Worm (Caenorhabditis elegans) whole organism, L1 larva: ENCODE measurements around the gene dhs-23.
"Not testable (repeated sequence)": the region's sequence is repeated elsewhere in the genome, so short reads cannot be mapped to it uniquely, and the experiment has no call there.

ENCODE experiments used
- C04F5.9 ChIP-seq: sonication (generic microtip); optimal IDR thresholded peaks from 2 replicates; lab custom pipeline; 2016; ENCODE audit warnings: missing genetic modification characterization, missing compliant biosample characterization
- C34B4.2 ChIP-seq: sonication (generic microtip); optimal IDR thresholded peaks from 2 replicates; lab custom pipeline; 2017; ENCODE audit warnings: mild to moderate bottlenecking, missing genetic modification characterization, missing compliant biosample characterization
- F16B12.6 ChIP-seq: fragments of 150-350 bp; optimal IDR thresholded peaks from 2 replicates; lab custom pipeline; 2014; ENCODE audit warnings: missing biosample characterization, missing genetic modification characterization
- aha-1 ChIP-seq: fragments of 150-350 bp; optimal IDR thresholded peaks from 2 replicates; lab custom pipeline; 2014; ENCODE audit warnings: missing biosample characterization, missing genetic modification characterization
- ama-1 ChIP-seq: fragments of 150-350 bp; optimal IDR thresholded peaks from 2 replicates; lab custom pipeline; 2014
- blmp-1 ChIP-seq: fragments of 150-350 bp; optimal IDR thresholded peaks from 2 replicates; lab custom pipeline; 2014; ENCODE audit warnings: missing biosample characterization, missing genetic modification characterization
- ceh-63 ChIP-seq: fragments of 200-800 bp; sonication (Bioruptor generic); optimal IDR thresholded peaks from 2 replicates; lab custom pipeline; 2018; ENCODE audit warnings: mild to moderate bottlenecking, missing genetic modification characterization, missing compliant biosample characterization
- ceh-82 ChIP-seq, 3 experiments: fragments of 150-350 bp in 1 of 3; sonication (generic microtip) in 2 of 3; optimal IDR thresholded peaks; 2 replicates each; lab custom pipeline; 2014 to 2017; ENCODE audit warnings: missing biosample characterization in 3 of 3, missing genetic modification characterization in 3 of 3
- ces-1 ChIP-seq: fragments of 150-350 bp; optimal IDR thresholded peaks from 2 replicates; lab custom pipeline; 2014; ENCODE audit warnings: missing biosample characterization, missing genetic modification reagents, missing genetic modification characterization
- dsc-1 ChIP-seq: sonication (generic microtip); optimal IDR thresholded peaks from 2 replicates; lab custom pipeline; 2016; ENCODE audit warnings: mild to moderate bottlenecking, missing genetic modification characterization, missing compliant biosample characterization
- efl-1 ChIP-seq, 4 experiments: fragments of 150-350 bp; optimal IDR thresholded peaks in 3 of 4; peaks in 1 of 4; 1 replicate in 1 of 4; 2 replicates in 3 of 4; lab custom pipeline; 2014; ENCODE audit warnings: missing biosample characterization in 2 of 4, missing genetic modification characterization in 2 of 4, missing genetic modification reagents in 2 of 4
- egl-27 ChIP-seq, 2 experiments: fragments of 150-350 bp in 1 of 2; sonication (generic microtip); optimal IDR thresholded peaks; 3 replicates each; lab custom pipeline; 2017 to 2018; ENCODE audit warnings: missing biosample characterization in 2 of 2, missing genetic modification characterization in 2 of 2, missing genetic modification reagents in 2 of 2
- elt-2 ChIP-seq: sonication (generic microtip); optimal IDR thresholded peaks from 2 replicates; lab custom pipeline; 2016; ENCODE audit warnings: missing genetic modification characterization, mild to moderate bottlenecking, inconsistent platforms, missing compliant biosample characterization, missing genetic modification reagents
- fkh-10 ChIP-seq: sonication (generic microtip); optimal IDR thresholded peaks from 2 replicates; lab custom pipeline; 2017; ENCODE audit warnings: missing biosample characterization, missing genetic modification reagents, missing genetic modification characterization
- fkh-4 ChIP-seq: sonication (generic microtip); optimal IDR thresholded peaks from 2 replicates; lab custom pipeline; 2016; ENCODE audit warnings: missing compliant biosample characterization, missing genetic modification characterization, borderline replicate concordance
- isw-1 ChIP-seq: fragments of 200-800 bp; sonication (Bioruptor generic); IDR thresholded peaks from 2 replicates; pipeline ENCODE4 v1.3.6; 2022; ENCODE audit warnings: missing genetic modification characterization, missing compliant biosample characterization
- lin-35 ChIP-seq, 2 experiments: fragments of 150-350 bp; optimal IDR thresholded peaks; 2 replicates each; lab custom pipeline; 2014; ENCODE audit warnings: missing biosample characterization in 2 of 2, missing genetic modification characterization in 2 of 2, missing genetic modification reagents in 2 of 2
- lin-39 ChIP-seq: fragments of 150-350 bp; optimal IDR thresholded peaks from 2 replicates; lab custom pipeline; 2014; ENCODE audit warnings: missing biosample characterization, missing genetic modification reagents, missing genetic modification characterization
- mab-9 ChIP-seq: fragments of 200-800 bp; sonication (Bioruptor generic); IDR thresholded peaks from 2 replicates; pipeline ENCODE4 v1.3.6; 2022; ENCODE audit warnings: missing genetic modification reagents, missing genetic modification characterization, missing compliant biosample characterization
- mep-1 ChIP-seq: fragments of 150-350 bp; optimal IDR thresholded peaks from 2 replicates; lab custom pipeline; 2014; ENCODE audit warnings: missing biosample characterization, missing genetic modification characterization
- nhr-11 ChIP-seq: fragments of 150-350 bp; optimal IDR thresholded peaks from 2 replicates; lab custom pipeline; 2014; ENCODE audit warnings: missing biosample characterization, missing genetic modification characterization
- nhr-20 ChIP-seq: sonication (generic microtip); optimal IDR thresholded peaks from 2 replicates; lab custom pipeline; 2016; ENCODE audit warnings: mild to moderate bottlenecking, missing genetic modification characterization, missing compliant biosample characterization
- nhr-237 ChIP-seq: fragments of 150-350 bp; optimal IDR thresholded peaks from 2 replicates; lab custom pipeline; 2014; ENCODE audit warnings: missing biosample characterization, missing genetic modification characterization
- nhr-28 ChIP-seq: fragments of 150-350 bp; optimal IDR thresholded peaks from 2 replicates; lab custom pipeline; 2014; ENCODE audit warnings: missing biosample characterization, missing genetic modification characterization
- nhr-71 ChIP-seq: sonication (generic microtip); optimal IDR thresholded peaks from 2 replicates; lab custom pipeline; 2016; ENCODE audit warnings: mild to moderate bottlenecking, missing genetic modification characterization, moderate library complexity, missing compliant biosample characterization
- nhr-77 ChIP-seq: fragments of 150-350 bp; optimal IDR thresholded peaks from 2 replicates; lab custom pipeline; 2014; ENCODE audit warnings: missing biosample characterization, missing genetic modification characterization
- nhr-85 ChIP-seq: sonication (generic microtip); peaks from one replicate; lab custom pipeline; 2016; ENCODE audit warnings: missing genetic modification characterization, inconsistent platforms, missing compliant biosample characterization
- pag-3 ChIP-seq: sonication (generic microtip); optimal IDR thresholded peaks from 2 replicates; lab custom pipeline; 2017; ENCODE audit warnings: missing genetic modification characterization, mild to moderate bottlenecking, missing compliant biosample characterization, antibody characterized with exemption, borderline replicate concordance; ENCODE audit not compliant: insufficient read depth
- pax-3 ChIP-seq: fragments of 200-800 bp; sonication (Bioruptor generic); optimal IDR thresholded peaks from 2 replicates; lab custom pipeline; 2018; ENCODE audit warnings: mild to moderate bottlenecking, missing genetic modification characterization, moderate library complexity, missing compliant biosample characterization
- pqm-1 ChIP-seq: sonication (generic microtip); optimal IDR thresholded peaks from 3 replicates; lab custom pipeline; 2017; ENCODE audit warnings: missing biosample characterization, missing genetic modification characterization
- snpc-4 ChIP-seq: fragments of 150-350 bp; optimal IDR thresholded peaks from 2 replicates; lab custom pipeline; 2014; ENCODE audit warnings: missing biosample characterization, missing genetic modification characterization
- snu-23 ChIP-seq: sonication (generic microtip); optimal IDR thresholded peaks from 2 replicates; lab custom pipeline; 2016; ENCODE audit warnings: missing genetic modification characterization, missing compliant biosample characterization
- sptf-1 ChIP-seq: fragments of 150-350 bp; optimal IDR thresholded peaks from 2 replicates; lab custom pipeline; 2014; ENCODE audit warnings: missing biosample characterization, missing genetic modification characterization
- sup-37 ChIP-seq: fragments of 200-800 bp; sonication (Bioruptor generic); optimal IDR thresholded peaks from 2 replicates; lab custom pipeline; 2018; ENCODE audit warnings: mild to moderate bottlenecking, missing genetic modification characterization, missing compliant biosample characterization
- swsn-7 ChIP-seq: sonication (generic microtip); optimal IDR thresholded peaks from 2 replicates; lab custom pipeline; 2016; ENCODE audit warnings: missing genetic modification characterization, missing compliant biosample characterization
- unc-30 ChIP-seq: sonication (generic microtip); optimal IDR thresholded peaks from 2 replicates; lab custom pipeline; 2017; ENCODE audit warnings: missing biosample characterization, missing genetic modification characterization
- unc-98 ChIP-seq: fragments of 200-800 bp; sonication (Bioruptor generic); IDR thresholded peaks from 2 replicates; pipeline ENCODE4 v1.3.6; 2022; ENCODE audit warnings: missing genetic modification characterization, missing compliant biosample characterization
- vab-15 ChIP-seq: sonication (generic microtip); optimal IDR thresholded peaks from 2 replicates; lab custom pipeline; 2017; ENCODE audit warnings: missing genotype, mild to moderate bottlenecking, missing genetic modification characterization, missing compliant biosample characterization
- zag-1 ChIP-seq: fragments of 150-350 bp; optimal IDR thresholded peaks from 2 replicates; lab custom pipeline; 2014; ENCODE audit warnings: missing biosample characterization, missing genetic modification characterization
- zip-4 ChIP-seq: fragments of 200-800 bp; sonication (Bioruptor generic); optimal IDR thresholded peaks from 2 replicates; lab custom pipeline; 2018; ENCODE audit warnings: mild to moderate bottlenecking, missing genetic modification characterization, moderate library complexity, missing compliant biosample characterization

dhs-23 gene

DNA sequence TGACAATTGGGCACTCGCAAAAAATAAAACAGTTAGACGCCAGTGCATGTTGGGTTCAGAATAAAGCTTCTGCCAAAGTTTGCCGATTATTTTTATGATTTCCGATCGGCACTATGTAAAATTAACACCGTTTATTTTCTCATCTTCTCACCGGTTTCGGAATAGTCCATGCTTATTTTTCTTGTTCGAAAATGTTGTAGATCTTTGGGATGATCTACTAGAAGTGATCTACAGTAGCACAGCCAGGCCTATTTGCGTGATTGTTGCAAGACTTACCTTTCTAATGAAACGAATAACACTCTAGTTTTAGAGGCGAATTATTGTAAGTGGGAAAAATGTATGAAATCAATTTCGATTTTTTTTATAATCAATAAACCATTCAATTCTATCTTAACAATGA is 30.4 kb upstream of the dhs-23 start, which contains the start of gene clec-231:
Gene clec-231, minus strand, starts transcription at position 101 of the 400 bp plus-strand sequence.
- no peak for TF ChIP-seq nhr-71
- TF ChIP-seq F16B12.6 = no peak
- no peak for TF ChIP-seq nhr-11 (tag; lab: Kevin White, UChicago)
- TF ChIP-seq C34B4.2 = no peak
- TF ChIP-seq aha-1 (tag; lab: Kevin White, UChicago) = no peak
- TF ChIP-seq zip-4 (GFP tag; lab: Kevin White, UChicago) = no peak
- no peak for TF ChIP-seq nhr-20 (tag; lab: Kevin White, UChicago)
- no peak for TF ChIP-seq sptf-1
- no peak for TF ChIP-seq sup-37 (GFP tag; lab: Kevin White, UChicago)
- no peak for TF ChIP-seq isw-1 (GFP tag; lab: Robert Waterston, UW)
- TF ChIP-seq unc-30 (tag; lab: Kevin White, UChicago) = no peak
- TF ChIP-seq fkh-4 (tag; lab: Kevin White, UChicago) = no peak
- no peak for TF ChIP-seq blmp-1 (tag; lab: Kevin White, UChicago)

DNA sequence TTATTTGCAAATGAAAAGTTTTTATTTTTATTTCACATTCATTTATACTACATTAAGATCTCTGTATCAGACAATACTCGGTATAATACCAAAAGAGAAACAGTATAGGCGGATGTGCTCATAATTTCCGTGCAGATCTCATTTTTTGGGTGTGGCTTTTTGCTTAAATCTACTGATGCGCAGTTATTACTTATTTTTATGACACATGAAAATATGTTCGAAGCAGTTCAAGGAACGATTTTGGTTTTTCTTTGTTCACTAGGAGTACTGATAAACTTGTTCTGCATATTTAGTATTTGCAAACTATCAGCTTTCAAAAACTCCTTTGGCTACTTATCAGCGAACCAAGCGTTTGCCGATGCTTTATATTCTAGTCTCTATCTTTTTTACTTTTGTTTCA is 28.6 kb upstream of the dhs-23 start, which contains the start of gene srx-58:
Gene srx-58, plus strand, starts transcription at position 301 of the 400 bp plus-strand sequence.
- TF ChIP-seq snpc-4 (tag; lab: Kevin White, UChicago) = no peak
- no peak for TF ChIP-seq mab-9 (GFP tag; lab: Robert Waterston, UW)
- TF ChIP-seq blmp-1 (tag; lab: Kevin White, UChicago) = no peak
- TF ChIP-seq fkh-4 (tag; lab: Kevin White, UChicago) = no peak
- no peak for TF ChIP-seq sup-37 (GFP tag; lab: Kevin White, UChicago)
- TF ChIP-seq nhr-28 (tag; lab: Kevin White, UChicago) = no peak
- no peak for TF ChIP-seq ces-1
- TF ChIP-seq pag-3 (tag; lab: Kevin White, UChicago) = no peak
- no peak for TF ChIP-seq ceh-63 (GFP tag; lab: Kevin White, UChicago)
- TF ChIP-seq fkh-10 = no peak
- TF ChIP-seq ama-1 = no peak
- no peak for TF ChIP-seq unc-98 (GFP tag; lab: Robert Waterston, UW)
- TF ChIP-seq nhr-77 (tag; lab: Kevin White, UChicago) = no peak
- TF ChIP-seq nhr-85 (tag; lab: Kevin White, UChicago) = no peak
- no peak for TF ChIP-seq nhr-237
- no peak for TF ChIP-seq F16B12.6
- TF ChIP-seq dsc-1 (tag; lab: Kevin White, UChicago) = no peak

DNA sequence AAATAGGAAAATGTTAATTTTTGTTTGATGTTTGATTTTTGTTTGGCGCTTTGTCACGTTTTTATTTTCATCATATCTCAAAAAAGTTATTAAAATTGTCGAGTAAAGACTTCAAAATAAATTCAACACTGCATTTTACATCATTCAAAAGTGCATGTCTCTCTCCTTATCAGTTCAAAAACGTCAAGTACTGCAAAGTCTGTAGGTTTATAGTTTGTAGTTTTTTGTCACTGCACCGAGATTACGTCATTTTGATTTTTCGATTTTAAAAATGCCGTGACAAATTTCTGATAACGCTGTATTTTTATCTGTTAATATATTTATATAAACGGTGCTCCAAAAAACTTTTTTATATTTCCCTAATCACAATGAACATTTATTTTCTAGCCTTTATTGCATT is 26.4 kb upstream of the dhs-23 start, which contains the start of gene C29F3.7:
Gene C29F3.7, plus strand, starts transcription at position 254 of the 400 bp plus-strand sequence.
- TF ChIP-seq lin-35 (GFP tag; optimal IDR thresholded peaks at IDR 0.05; lab: Kevin White, UChicago) (peak in 1 of 2 experiments; percentile 42), nhr-28 (tag; lab: Kevin White, UChicago) (no peak), elt-2 (tag; lab: Kevin White, UChicago) (peak; percentile 98), pax-3 (tag; lab: Kevin White, UChicago) (peak; percentile 67), swsn-7 (no peak), efl-1 (optimal IDR thresholded peaks at IDR 0.05; lab: Kevin White, UChicago) (no peak), efl-1 (GFP tag; optimal IDR thresholded peaks at IDR 0.05 in 1 of 2; lab: Kevin White, UChicago) (peak in 1 of 2 experiments; percentile 44), pqm-1 (tag; lab: Kevin White, UChicago) (peak; percentile 55), nhr-20 (tag; lab: Kevin White, UChicago) (peak; percentile 63), lin-39 (tag; lab: Kevin White, UChicago) (no peak)
- TF ChIP-seq, all 84 proteins: peak for 6

DNA sequence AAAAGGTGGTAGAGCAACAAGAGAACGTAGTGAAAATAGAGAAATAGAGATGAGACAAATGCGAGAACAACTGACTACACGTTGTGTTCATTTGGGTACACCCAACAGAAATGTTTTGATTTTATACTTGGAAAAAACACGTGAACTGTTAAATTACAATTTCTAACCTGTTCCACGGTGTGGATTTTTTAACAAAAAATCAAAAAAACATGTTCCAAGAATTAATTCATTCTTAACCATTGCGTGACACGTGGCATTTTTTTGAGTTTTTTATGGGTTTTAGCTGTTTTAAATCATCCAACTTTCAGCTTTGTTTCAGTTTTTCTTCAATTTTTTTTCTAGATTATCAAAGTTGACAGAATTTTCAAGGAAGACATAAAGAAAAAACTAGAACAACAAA is 19.6 kb upstream of the dhs-23 start, which contains the start of gene ech-1.1:
Gene ech-1.1, minus strand, starts transcription at position 101 of the 400 bp plus-strand sequence.
- not testable (repeated sequence) for TF ChIP-seq efl-1 (optimal IDR thresholded peaks at IDR 0.05; lab: Kevin White, UChicago); efl-1 (GFP tag; optimal IDR thresholded peaks at IDR 0.05 in 1 of 2; lab: Kevin White, UChicago); nhr-71; sup-37 (GFP tag; lab: Kevin White, UChicago)

DNA sequence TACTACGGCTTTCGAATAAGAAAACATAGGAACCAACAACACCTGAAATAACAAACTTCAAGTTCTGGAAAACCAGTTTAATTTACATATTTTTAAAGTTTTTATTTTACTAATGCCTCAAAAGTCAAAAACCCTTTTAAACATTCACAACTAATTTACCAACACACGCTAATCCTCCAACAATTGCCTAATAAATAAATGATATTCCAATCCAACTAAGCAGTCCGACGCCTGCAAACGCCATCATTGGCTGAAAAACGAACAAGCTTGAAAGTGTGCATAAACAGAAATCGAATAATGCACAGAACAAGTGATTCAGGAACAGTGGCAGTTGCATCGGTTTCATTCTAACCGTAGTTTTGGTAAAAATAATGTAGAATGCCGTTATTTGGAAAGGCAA is 13.2 kb upstream of the dhs-23 start:
- no peak for TF ChIP-seq mep-1 (tag; lab: Kevin White, UChicago)
- no peak for TF ChIP-seq lin-39 (tag; lab: Kevin White, UChicago)
- TF ChIP-seq F16B12.6 = no peak
- TF ChIP-seq unc-98 (GFP tag; lab: Robert Waterston, UW) = no peak
- no peak for TF ChIP-seq snu-23 (GFP tag; lab: Kevin White, UChicago)
- TF ChIP-seq C04F5.9 (tag; lab: Kevin White, UChicago) = no peak
- TF ChIP-seq blmp-1 (tag; lab: Kevin White, UChicago) = no peak
- no peak for TF ChIP-seq ceh-82 (tag; optimal IDR thresholded peaks at IDR 0.05; lab: Kevin White, UChicago)
- no peak for TF ChIP-seq sup-37 (GFP tag; lab: Kevin White, UChicago)
- TF ChIP-seq pqm-1 (tag; lab: Kevin White, UChicago) = no peak
- TF ChIP-seq vab-15 (tag; lab: Kevin White, UChicago) = no peak
- no peak for TF ChIP-seq egl-27 (tag; optimal IDR thresholded peaks at IDR 0.05; lab: Kevin White, UChicago)
- no peak for TF ChIP-seq zag-1
- TF ChIP-seq, all 84 proteins: peak for 0
